In genomic region chr3R:29556003-29556467, dm6 we compare ENCODE assay signal across 2 fruit fly cellular contexts.
TF ChIP-seq lines count a peak whose summit lies in the region.

Gene Dr (plus strand): TSS chr3R:29556386.

TF ChIP-seq in whole organism, embryonic, 481 proteins besides CTCF, POLR2A, EP300 and RAD21 (continued from another document and continues in another):
- TF ChIP-seq Xrp1 (GFP tag; IDR thresholded peaks at IDR 0.05; lab: Robert Waterston, UW) (no peak), Bgb (GFP tag; IDR thresholded peaks at IDR 0.05; lab: Robert Waterston, UW; ENCODE audit: partially characterized antibody) (peak; percentile 54; the same call in 1 of the 2 replicates), hbn (GFP tag; IDR thresholded peaks at IDR 0.05; lab: Robert Waterston, UW; ENCODE audit: partially characterized antibody) (peak; percentile 47), CG32532 (GFP tag; IDR thresholded peaks at IDR 0.05; lab: Robert Waterston, UW) (peak; percentile 16; the same call in 1 of the 2 replicates), da (GFP tag; optimal IDR thresholded peaks at IDR 0.05; lab: Kevin White, UChicago) (peak; percentile 2), Drgx (GFP tag; IDR thresholded peaks at IDR 0.05; lab: Robert Waterston, UW) (peak; percentile 25; the same call in 1 of the 2 replicates), dm (GFP tag; optimal IDR thresholded peaks at IDR 0.05; lab: Kevin White, UChicago) (peak; percentile 3), sna (GFP tag; IDR thresholded peaks at IDR 0.05; lab: Robert Waterston, UW; ENCODE audit: partially characterized antibody) (peak; percentile 20; the same call in 1 of the 2 replicates), CG12659 (GFP tag; optimal IDR thresholded peaks at IDR 0.05; lab: Kevin White, UChicago) (no peak), odd (GFP tag; optimal IDR thresholded peaks at IDR 0.05; lab: Kevin White, UChicago) (no peak), CG2712 (tag; optimal IDR thresholded peaks at IDR 0.05; lab: Kevin White, UChicago) (peak; percentile 1), pros (GFP tag; optimal IDR thresholded peaks at IDR 0.05; lab: Kevin White, UChicago) (peak; percentile 59), ase (GFP tag; IDR thresholded peaks at IDR 0.05; lab: Robert Waterston, UW) (no peak), Doc2 (GFP tag; IDR thresholded peaks at IDR 0.05; lab: Robert Waterston, UW) (no peak), Eip74EF (GFP tag; optimal IDR thresholded peaks at IDR 0.05; lab: Kevin White, UChicago) (no peak), vvl (GFP tag; IDR thresholded peaks at IDR 0.05; lab: Robert Waterston, UW) (peak; percentile 77), D (optimal IDR thresholded peaks at IDR 0.05; lab: Kevin White, UChicago) (peak; percentile 93), D (GFP tag; optimal IDR thresholded peaks at IDR 0.05; lab: Kevin White, UChicago) (no peak), gsb-n (tag; optimal IDR thresholded peaks at IDR 0.05; lab: Kevin White, UChicago) (peak; percentile 83), kni (GFP tag; optimal IDR thresholded peaks at IDR 0.05; lab: Kevin White, UChicago) (peak; percentile 26), oc (tag; optimal IDR thresholded peaks at IDR 0.05; lab: Kevin White, UChicago) (peak; percentile 59), CG34376 (GFP tag; optimal IDR thresholded peaks at IDR 0.05; lab: Kevin White, UChicago) (peak; percentile 25), sens (GFP tag; lab: Kevin White, UChicago) (peak; percentile 78), CoRest (tag; optimal IDR thresholded peaks at IDR 0.05; lab: Kevin White, UChicago) (peak; percentile 73), pb (GFP tag; optimal IDR thresholded peaks at IDR 0.05; lab: Kevin White, UChicago) (peak; percentile 9), twi (tag; optimal IDR thresholded peaks at IDR 0.05; lab: Kevin White, UChicago) (peak; percentile 36), Trl (optimal IDR thresholded peaks at IDR 0.05; lab: Kevin White, UChicago) (peak; percentile 64 to 66), Trl (GFP tag; optimal IDR thresholded peaks at IDR 0.05; lab: Kevin White, UChicago) (no peak), Med (GFP tag; lab: Kevin White, UChicago) (peak; percentile 71), Adf1 (GFP tag; IDR thresholded peaks at IDR 0.05; lab: Robert Waterston, UW) (peak; percentile 72), Hr39 (optimal IDR thresholded peaks at IDR 0.05; lab: Kevin White, UChicago) (no peak), row (GFP tag; IDR thresholded peaks at IDR 0.05; lab: Robert Waterston, UW) (0 out of 3 replicates have a peak, but pooled peaks have one; percentile 9), lbe (GFP tag; optimal IDR thresholded peaks at IDR 0.05; lab: Kevin White, UChicago) (no peak), Scr (GFP tag; IDR thresholded peaks at IDR 0.05; lab: Robert Waterston, UW; ENCODE audit: partially characterized antibody) (peak; percentile 44; the same call in 1 of the 2 replicates), D19A (tag; optimal IDR thresholded peaks at IDR 0.05; lab: Kevin White, UChicago) (peak; percentile 15), NC2α (GFP tag; optimal IDR thresholded peaks at IDR 0.05; lab: Kevin White, UChicago) (peak; percentile 4), CG2116 (GFP tag; optimal IDR thresholded peaks at IDR 0.05; lab: Kevin White, UChicago) (peak; percentile 31), CG12391 (tag; optimal IDR thresholded peaks at IDR 0.05; lab: Kevin White, UChicago) (no peak), Nf-YB (GFP tag; optimal IDR thresholded peaks at IDR 0.05; lab: Kevin White, UChicago) (peak; percentile 98), hth (optimal IDR thresholded peaks at IDR 0.05; lab: Kevin White, UChicago) (no peak), cg (GFP tag; optimal IDR thresholded peaks at IDR 0.05; lab: Kevin White, UChicago) (peak; percentile 97), Dad (GFP tag; optimal IDR thresholded peaks at IDR 0.05; lab: Kevin White, UChicago) (no peak), HmgD (GFP tag; optimal IDR thresholded peaks at IDR 0.05; lab: Kevin White, UChicago) (peak; percentile 79), HLH4C (GFP tag; IDR thresholded peaks at IDR 0.05; lab: Robert Waterston, UW; ENCODE audit: partially characterized antibody) (peak; percentile 11; the same call in 1 of the 3 replicates), CG13296 (GFP tag; optimal IDR thresholded peaks at IDR 0.05; lab: Kevin White, UChicago) (no peak), Nf-YA (GFP tag; IDR thresholded peaks at IDR 0.05; lab: Robert Waterston, UW) (peak; percentile 90), Gsc (GFP tag; IDR thresholded peaks at IDR 0.05; lab: Robert Waterston, UW) (no peak), crol (GFP tag; IDR thresholded peaks at IDR 0.05; lab: Robert Waterston, UW) (peak; percentile 53; the same call in 1 of the 2 replicates), CG10321 (GFP tag; IDR thresholded peaks at IDR 0.05; lab: Robert Waterston, UW) (peak; percentile 98), Tbp (GFP tag; optimal IDR thresholded peaks at IDR 0.05; lab: Kevin White, UChicago) (peak; percentile 43), CG8478 (optimal IDR thresholded peaks at IDR 0.05; lab: Kevin White, UChicago) (peak; percentile 98), zen2 (GFP tag; IDR thresholded peaks at IDR 0.05; lab: Robert Waterston, UW; ENCODE audit: partially characterized antibody) (no peak), tgo (GFP tag; IDR thresholded peaks at IDR 0.05; lab: Robert Waterston, UW) (no peak), pita (GFP tag; optimal IDR thresholded peaks at IDR 0.05; lab: Kevin White, UChicago) (no peak), chinmo (GFP tag; IDR thresholded peaks at IDR 0.05; lab: Robert Waterston, UW; ENCODE audit: partially characterized antibody) (peak; percentile 92), Opbp (GFP tag; IDR thresholded peaks at IDR 0.05; lab: Robert Waterston, UW; ENCODE audit: partially characterized antibody) (0 out of 3 replicates have a peak, but pooled peaks have one; percentile 51), CG32767 (GFP tag; IDR thresholded peaks at IDR 0.05; lab: Robert Waterston, UW) (peak; percentile 44; the same call in 1 of the 2 replicates), CG15479 (GFP tag; optimal IDR thresholded peaks at IDR 0.05; lab: Kevin White, UChicago) (peak; percentile 25), chif (GFP tag; optimal IDR thresholded peaks at IDR 0.05; lab: Kevin White, UChicago) (peak in 1 of 2 experiments; percentile 21), CG6654 (GFP tag; optimal IDR thresholded peaks at IDR 0.05; lab: Kevin White, UChicago) (peak; percentile 68), sim (GFP tag; IDR thresholded peaks at IDR 0.05; lab: Robert Waterston, UW) (0 out of 2 replicates have a peak, but pooled peaks have one; percentile 43), bbx (GFP tag; IDR thresholded peaks at IDR 0.05; lab: Robert Waterston, UW; ENCODE audit: partially characterized antibody) (peak; percentile 39; the same call in 1 of the 2 replicates), CG8765 (GFP tag; IDR thresholded peaks at IDR 0.05; lab: Robert Waterston, UW) (peak; percentile 57; the same call in 1 of the 2 replicates)

TF ChIP-seq in whole organism, prepupa, 60 proteins besides CTCF, POLR2A, EP300 and RAD21 (continued from another document):
- TF ChIP-seq dsx (GFP tag; optimal IDR thresholded peaks at IDR 0.05; lab: Kevin White, UChicago; ENCODE audit: poor library complexity, severe bottlenecking), result peak; percentile 54
- TF ChIP-seq Blimp-1 (GFP tag; optimal IDR thresholded peaks at IDR 0.05; lab: Kevin White, UChicago), result no peak
- peak; percentile 21 to 38 for TF ChIP-seq ss (GFP tag; optimal IDR thresholded peaks at IDR 0.05; lab: Kevin White, UChicago)
- peak; percentile 52 for TF ChIP-seq CG1621 (tag; optimal IDR thresholded peaks at IDR 0.05; lab: Kevin White, UChicago)
- no peak for TF ChIP-seq CG31627 (GFP tag; optimal IDR thresholded peaks at IDR 0.05; lab: Kevin White, UChicago)
- TF ChIP-seq CG7368 (GFP tag; optimal IDR thresholded peaks at IDR 0.05; lab: Kevin White, UChicago), result no peak
- peak; percentile 31 for TF ChIP-seq vri (GFP tag; optimal IDR thresholded peaks at IDR 0.05; lab: Kevin White, UChicago)
- peak; percentile 7 for TF ChIP-seq CG6854 (GFP tag; optimal IDR thresholded peaks at IDR 0.05; lab: Kevin White, UChicago)
- no peak for TF ChIP-seq CG6276 (GFP tag; optimal IDR thresholded peaks at IDR 0.05; lab: Kevin White, UChicago)
- no peak for TF ChIP-seq dac (GFP tag; optimal IDR thresholded peaks at IDR 0.05; lab: Kevin White, UChicago)
- no peak for TF ChIP-seq lz (GFP tag; optimal IDR thresholded peaks at IDR 0.05; lab: Kevin White, UChicago)
- TF ChIP-seq Sox14 (GFP tag; optimal IDR thresholded peaks at IDR 0.05; lab: Kevin White, UChicago), result peak; percentile 15
- TF ChIP-seq Gug (GFP tag; IDR thresholded peaks at IDR 0.05; lab: Robert Waterston, UW), result no peak
- TF ChIP-seq acj6 (GFP tag; optimal IDR thresholded peaks at IDR 0.05; lab: Kevin White, UChicago), result no peak
- TF ChIP-seq Sox15 (GFP tag; optimal IDR thresholded peaks at IDR 0.05; lab: Kevin White, UChicago), result no peak
- TF ChIP-seq Eip75B (GFP tag; optimal IDR thresholded peaks at IDR 0.05; lab: Kevin White, UChicago), result peak; percentile 11
- TF ChIP-seq cyc (GFP tag; optimal IDR thresholded peaks at IDR 0.05; lab: Kevin White, UChicago), result no peak
- no peak for TF ChIP-seq achi (GFP tag; optimal IDR thresholded peaks at IDR 0.05; lab: Kevin White, UChicago)
- TF ChIP-seq Met (GFP tag; optimal IDR thresholded peaks at IDR 0.05; lab: Kevin White, UChicago), result peak; percentile 4
- no peak for TF ChIP-seq Hr38 (GFP tag; optimal IDR thresholded peaks at IDR 0.05; lab: Kevin White, UChicago)
- TF ChIP-seq OdsH (GFP tag; optimal IDR thresholded peaks at IDR 0.05; lab: Kevin White, UChicago), result no peak
- peak; percentile 4 for TF ChIP-seq net (GFP tag; optimal IDR thresholded peaks at IDR 0.05; lab: Kevin White, UChicago)
- no peak for TF ChIP-seq CG9139 (GFP tag; optimal IDR thresholded peaks at IDR 0.05; lab: Kevin White, UChicago)
- no peak for TF ChIP-seq Hr4 (GFP tag; optimal IDR thresholded peaks at IDR 0.05; lab: Kevin White, UChicago)
- 0 out of 3 replicates have a peak, but pooled peaks have one; percentile 42 for TF ChIP-seq eg (GFP tag; IDR thresholded peaks at IDR 0.05; lab: Robert Waterston, UW)
- TF ChIP-seq CG11902 (GFP tag; optimal IDR thresholded peaks at IDR 0.05; lab: Kevin White, UChicago), result no peak
- TF ChIP-seq topi (GFP tag; optimal IDR thresholded peaks at IDR 0.05; lab: Kevin White, UChicago), result peak; percentile 3
- peak; percentile 20 for TF ChIP-seq Sox102F (GFP tag; optimal IDR thresholded peaks at IDR 0.05; lab: Kevin White, UChicago)
- TF ChIP-seq Eip78C (GFP tag; lab: Kevin White, UChicago), result peak; percentile 64
- peak; percentile 2 for TF ChIP-seq fd85E (GFP tag; optimal IDR thresholded peaks at IDR 0.05; lab: Kevin White, UChicago)
- TF ChIP-seq CG4318 (GFP tag; optimal IDR thresholded peaks at IDR 0.05; lab: Kevin White, UChicago), result no peak
- TF ChIP-seq fd59A (GFP tag; optimal IDR thresholded peaks at IDR 0.05; lab: Kevin White, UChicago), result peak; percentile 4
- no peak for TF ChIP-seq CG10631 (GFP tag; optimal IDR thresholded peaks at IDR 0.05; lab: Kevin White, UChicago)
- TF ChIP-seq esn (GFP tag; optimal IDR thresholded peaks at IDR 0.05; lab: Kevin White, UChicago), result peak; percentile 8
- peak; percentile 58 for TF ChIP-seq fkh (GFP tag; optimal IDR thresholded peaks at IDR 0.05; lab: Kevin White, UChicago)
- no peak for TF ChIP-seq CG34406 (GFP tag; optimal IDR thresholded peaks at IDR 0.05; lab: Kevin White, UChicago)
- no peak for TF ChIP-seq Lpt (GFP tag; optimal IDR thresholded peaks at IDR 0.05; lab: Kevin White, UChicago)
- TF ChIP-seq Smox (GFP tag; optimal IDR thresholded peaks at IDR 0.05; lab: Kevin White, UChicago), result no peak
- TF ChIP-seq Ets96B (tag; optimal IDR thresholded peaks at IDR 0.05; lab: Kevin White, UChicago), result no peak
